Worm (Caenorhabditis elegans) whole organism, L2 larva: ENCODE measurements around the gene clec-6.
A peak's percentile ranks its signal among the peaks of the same experiment; 100 is the strongest.

Experiments used
- C34F6.9 ChIP-seq: fragments of 150-350 bp; optimal IDR thresholded peaks from 2 replicates; lab custom pipeline; 2014; ENCODE audit warnings: missing biosample characterization, missing genetic modification characterization
- F13H6.1 ChIP-seq: sonication (generic microtip); optimal IDR thresholded peaks from 2 replicates; lab custom pipeline; 2016; ENCODE audit warnings: missing genetic modification characterization, missing compliant biosample characterization
- R02D3.7 ChIP-seq: fragments of 150-350 bp; optimal IDR thresholded peaks from 2 replicates; lab custom pipeline; 2014; ENCODE audit warnings: missing biosample characterization, missing genetic modification characterization
- Y55F3AM.14 ChIP-seq: fragments of 200-800 bp; sonication (Bioruptor generic); optimal IDR thresholded peaks from 2 replicates; lab custom pipeline; 2018; ENCODE audit warnings: mild to moderate bottlenecking, missing genetic modification characterization, missing compliant biosample characterization
- ZK546.5 ChIP-seq: sonication (generic microtip); optimal IDR thresholded peaks from 2 replicates; lab custom pipeline; 2017; ENCODE audit warnings: missing biosample characterization, missing genetic modification characterization
- alr-1 ChIP-seq: fragments of 150-350 bp; optimal IDR thresholded peaks from 2 replicates; lab custom pipeline; 2014; ENCODE audit warnings: missing biosample characterization, missing genetic modification characterization
- aly-2 ChIP-seq: fragments of 150-350 bp; optimal IDR thresholded peaks from 2 replicates; lab custom pipeline; 2014; ENCODE audit warnings: missing biosample characterization, missing genetic modification characterization
- ama-1 ChIP-seq: fragments of 150-350 bp; optimal IDR thresholded peaks from 2 replicates; lab custom pipeline; 2018; ENCODE audit warnings: inconsistent platforms
- blmp-1 ChIP-seq: sonication (generic microtip); optimal IDR thresholded peaks from 2 replicates; lab custom pipeline; 2017; ENCODE audit warnings: missing genetic modification characterization, mild to moderate bottlenecking, missing compliant biosample characterization, antibody characterized with exemption, moderate library complexity; ENCODE audit not compliant: insufficient read depth
- ceh-16 ChIP-seq: fragments of 150-350 bp; optimal IDR thresholded peaks from 2 replicates; lab custom pipeline; 2014; ENCODE audit warnings: missing biosample characterization, missing genetic modification characterization
- ceh-82 ChIP-seq: fragments of 150-350 bp; optimal IDR thresholded peaks from 2 replicates; lab custom pipeline; 2014; ENCODE audit warnings: missing biosample characterization, missing genetic modification characterization
- crh-2 ChIP-seq: sonication (generic microtip); optimal IDR thresholded peaks from 2 replicates; lab custom pipeline; 2017; ENCODE audit warnings: missing biosample characterization, missing genetic modification characterization
- dmd-4 ChIP-seq: sonication (generic microtip); optimal IDR thresholded peaks from 2 replicates; lab custom pipeline; 2017; ENCODE audit warnings: missing biosample characterization, missing genetic modification characterization
- egl-27 ChIP-seq: sonication (generic microtip); optimal IDR thresholded peaks from 3 replicates; lab custom pipeline; 2017; ENCODE audit warnings: missing biosample characterization, missing genetic modification reagents, missing genetic modification characterization
- elt-1 ChIP-seq: fragments of 150-350 bp; optimal IDR thresholded peaks from 2 replicates; lab custom pipeline; 2014; ENCODE audit warnings: missing biosample characterization, missing genetic modification characterization
- elt-3 ChIP-seq: sonication (generic microtip); optimal IDR thresholded peaks from 2 replicates; lab custom pipeline; 2017; ENCODE audit warnings: missing biosample characterization, missing genetic modification characterization
- fos-1 ChIP-seq: fragments of 150-350 bp; optimal IDR thresholded peaks from 2 replicates; lab custom pipeline; 2014; ENCODE audit warnings: missing biosample characterization, missing genetic modification characterization
- gmeb-1 ChIP-seq: fragments of 150-350 bp; optimal IDR thresholded peaks from 2 replicates; lab custom pipeline; 2014; ENCODE audit warnings: missing biosample characterization, missing genetic modification characterization
- lin-11 ChIP-seq: fragments of 150-350 bp; sonication (generic microtip); optimal IDR thresholded peaks from 2 replicates; lab custom pipeline; 2014; ENCODE audit warnings: missing biosample characterization, missing genetic modification characterization, inconsistent platforms, mixed read lengths
- lin-13 ChIP-seq: fragments of 150-350 bp; optimal IDR thresholded peaks from 2 replicates; lab custom pipeline; 2014; ENCODE audit warnings: missing biosample characterization, missing genetic modification reagents, missing genetic modification characterization
- lin-39 ChIP-seq: fragments of 150-350 bp; optimal IDR thresholded peaks from 2 replicates; lab custom pipeline; 2014; ENCODE audit warnings: missing biosample characterization, missing genetic modification reagents, missing genetic modification characterization
- lsy-2 ChIP-seq, 2 experiments: fragments of 150-350 bp in 1 of 2; sonication (generic microtip) in 1 of 2; optimal IDR thresholded peaks; 2 replicates each; lab custom pipeline; 2014 to 2017; ENCODE audit warnings: missing biosample characterization in 2 of 2, missing genetic modification characterization in 2 of 2
- mab-5 ChIP-seq: fragments of 150-350 bp; optimal IDR thresholded peaks from 2 replicates; lab custom pipeline; 2014; ENCODE audit warnings: missing biosample characterization, missing genetic modification characterization
- mbf-1 ChIP-seq: sonication (generic microtip); optimal IDR thresholded peaks from 2 replicates; lab custom pipeline; 2017; ENCODE audit warnings: missing biosample characterization, missing genetic modification characterization
- mdl-1 ChIP-seq, 2 experiments: fragments of 150-350 bp in 1 of 2; sonication (generic microtip) in 1 of 2; optimal IDR thresholded peaks; 2 replicates each; lab custom pipeline; 2017; ENCODE audit warnings: missing biosample characterization in 2 of 2, missing genetic modification characterization in 2 of 2
- nhr-10 ChIP-seq: sonication (generic microtip); optimal IDR thresholded peaks from 2 replicates; lab custom pipeline; 2017; ENCODE audit warnings: missing biosample characterization, missing genetic modification characterization
- nhr-11 ChIP-seq: fragments of 150-350 bp; optimal IDR thresholded peaks from 2 replicates; lab custom pipeline; 2014; ENCODE audit warnings: missing biosample characterization, missing genetic modification characterization
- nhr-12 ChIP-seq: fragments of 150-350 bp; optimal IDR thresholded peaks from 2 replicates; lab custom pipeline; 2014; ENCODE audit warnings: missing biosample characterization, missing genetic modification characterization
- nhr-129 ChIP-seq: fragments of 150-350 bp; optimal IDR thresholded peaks from 2 replicates; lab custom pipeline; 2014; ENCODE audit warnings: missing biosample characterization, missing genetic modification characterization
- nhr-21 ChIP-seq: fragments of 150-350 bp; optimal IDR thresholded peaks from 2 replicates; lab custom pipeline; 2014; ENCODE audit warnings: missing biosample characterization, missing genetic modification characterization
- nhr-23 ChIP-seq: fragments of 150-350 bp; optimal IDR thresholded peaks from 2 replicates; lab custom pipeline; 2014; ENCODE audit warnings: missing biosample characterization, missing genetic modification reagents, missing genetic modification characterization
- nhr-237 ChIP-seq: fragments of 150-350 bp; optimal IDR thresholded peaks from 2 replicates; lab custom pipeline; 2014; ENCODE audit warnings: missing biosample characterization, missing genetic modification characterization
- nhr-25 ChIP-seq: fragments of 150-350 bp; sonication (generic microtip); optimal IDR thresholded peaks from 3 replicates; lab custom pipeline; 2014; ENCODE audit warnings: missing biosample characterization, missing genetic modification characterization
- nhr-6 ChIP-seq: fragments of 150-350 bp; optimal IDR thresholded peaks from 2 replicates; lab custom pipeline; 2014; ENCODE audit warnings: missing biosample characterization, missing genetic modification characterization
- nhr-77 ChIP-seq: fragments of 150-350 bp; optimal IDR thresholded peaks from 2 replicates; lab custom pipeline; 2014; ENCODE audit warnings: missing biosample characterization, missing genetic modification characterization
- peb-1 ChIP-seq: fragments of 150-350 bp; optimal IDR thresholded peaks from 2 replicates; lab custom pipeline; 2014; ENCODE audit warnings: missing biosample characterization, missing genetic modification characterization
- sem-4 ChIP-seq: fragments of 150-350 bp; optimal IDR thresholded peaks from 2 replicates; lab custom pipeline; 2014; ENCODE audit warnings: missing biosample characterization, missing genetic modification reagents, missing genetic modification characterization
- skn-1 ChIP-seq: sonication (generic microtip); optimal IDR thresholded peaks from 2 replicates; lab custom pipeline; 2017; ENCODE audit warnings: missing biosample characterization, missing genetic modification characterization
- sma-3 ChIP-seq: sonication (generic microtip); optimal IDR thresholded peaks from 2 replicates; lab custom pipeline; 2016; ENCODE audit warnings: missing genetic modification reagents, missing genetic modification characterization, missing compliant biosample characterization
- sma-9 ChIP-seq, 2 experiments: fragments of 150-350 bp in 1 of 2; sonication (generic microtip) in 1 of 2; optimal IDR thresholded peaks; 2 replicates each; lab custom pipeline; 2014 to 2016; ENCODE audit warnings: missing genetic modification characterization in 2 of 2, mild to moderate bottlenecking in 1 of 2, missing biosample characterization in 1 of 2, missing compliant biosample characterization in 1 of 2, missing genetic modification reagents in 1 of 2, moderate library complexity in 1 of 2
- snpc-4 ChIP-seq: fragments of 150-350 bp; optimal IDR thresholded peaks from 2 replicates; lab custom pipeline; 2014; ENCODE audit warnings: missing biosample characterization, missing genetic modification characterization
- unc-39 ChIP-seq: fragments of 150-350 bp; optimal IDR thresholded peaks from 2 replicates; lab custom pipeline; 2014; ENCODE audit warnings: missing biosample characterization, missing genetic modification characterization
- unc-55 ChIP-seq: fragments of 150-350 bp; sonication (generic microtip); optimal IDR thresholded peaks from 3 replicates; lab custom pipeline; 2014; ENCODE audit warnings: missing biosample characterization, missing genetic modification reagents, missing genetic modification characterization
- unc-62 ChIP-seq: fragments of 150-350 bp; optimal IDR thresholded peaks from 2 replicates; lab custom pipeline; 2014; ENCODE audit warnings: missing biosample characterization, missing genetic modification reagents, missing genetic modification characterization
- zag-1 ChIP-seq: fragments of 150-350 bp; optimal IDR thresholded peaks from 2 replicates; lab custom pipeline; 2014; ENCODE audit warnings: missing biosample characterization, missing genetic modification characterization
- ztf-1 ChIP-seq: fragments of 200-800 bp; sonication (Bioruptor generic); conservative IDR thresholded peaks from 2 replicates; pipeline ENCODE4 v1.3.6; 2022; ENCODE audit warnings: missing genetic modification characterization, missing compliant biosample characterization
- ztf-11 ChIP-seq: sonication (generic microtip); optimal IDR thresholded peaks from 2 replicates; lab custom pipeline; 2017; ENCODE audit warnings: missing biosample characterization, missing genetic modification characterization
- ztf-4 ChIP-seq: fragments of 150-350 bp; optimal IDR thresholded peaks from 2 replicates; lab custom pipeline; 2014; ENCODE audit warnings: missing biosample characterization, missing genetic modification characterization

Gene clec-6

ce11 chrIII:4879445-4879844 is 7.8 kb downstream of the clec-6 start, which contains the start of gene C35D10.1:
Gene C35D10.1 (plus strand): TSS chrIII:4879745.
- TF ChIP-seq sem-4 (tag; lab: Kevin White, UChicago), result no peak
- no peak for TF ChIP-seq skn-1 (tag; lab: Kevin White, UChicago)
- TF ChIP-seq ZK546.5, result no peak
- TF ChIP-seq nhr-25, result no peak
- no peak for TF ChIP-seq ztf-4 (tag; lab: Kevin White, UChicago)
- no peak for TF ChIP-seq ceh-16 (tag; lab: Kevin White, UChicago)
- no peak for TF ChIP-seq fos-1
- TF ChIP-seq dmd-4 (tag; lab: Kevin White, UChicago), result no peak
- no peak for TF ChIP-seq aly-2 (tag; lab: Kevin White, UChicago)
- no peak for TF ChIP-seq C34F6.9 (tag; lab: Kevin White, UChicago)
- no peak for TF ChIP-seq R02D3.7
- no peak for TF ChIP-seq nhr-11 (tag; lab: Kevin White, UChicago)
- TF ChIP-seq nhr-77 (tag; lab: Kevin White, UChicago), result no peak
- no peak for TF ChIP-seq zag-1 (tag; lab: Kevin White, UChicago)

- peak; percentile 13 for TF ChIP-seq sma-3
- no peak for TF ChIP-seq nhr-77 (tag; lab: Kevin White, UChicago)
- peak; percentile 15 for TF ChIP-seq mab-5 (tag; lab: Kevin White, UChicago)
- TF ChIP-seq dmd-4 (tag; lab: Kevin White, UChicago), result no peak
- no peak for TF ChIP-seq mbf-1 (tag; lab: Kevin White, UChicago)
- TF ChIP-seq ZK546.5, result no peak
- no peak for TF ChIP-seq lin-39
- no peak for TF ChIP-seq sem-4 (tag; lab: Kevin White, UChicago)
- no peak for TF ChIP-seq peb-1
- no peak for TF ChIP-seq sma-9 (GFP tag; optimal IDR thresholded peaks at IDR 0.05; lab: Kevin White, UChicago)
- no peak for TF ChIP-seq sma-9 (tag; optimal IDR thresholded peaks at IDR 0.05; lab: Kevin White, UChicago)
- TF ChIP-seq R02D3.7, result no peak
- no peak for TF ChIP-seq nhr-10
- no peak for TF ChIP-seq nhr-23
- TF ChIP-seq crh-2 (tag; lab: Kevin White, UChicago), result peak; percentile 15
- no peak for TF ChIP-seq elt-3 (tag; lab: Kevin White, UChicago)
- no peak for TF ChIP-seq alr-1 (tag; lab: Kevin White, UChicago)
- TF ChIP-seq Y55F3AM.14 (GFP tag; lab: Kevin White, UChicago), result no peak
- TF ChIP-seq nhr-11 (tag; lab: Kevin White, UChicago), result no peak
- no peak for TF ChIP-seq unc-62
- TF ChIP-seq F13H6.1 (tag; lab: Kevin White, UChicago), result peak; percentile 1
- peak; percentile 66 for TF ChIP-seq C34F6.9 (tag; lab: Kevin White, UChicago)
- no peak for TF ChIP-seq lin-11 (tag; lab: Kevin White, UChicago)
- no peak for TF ChIP-seq ztf-1 (GFP tag; lab: Robert Waterston, UW)
- TF ChIP-seq lin-13 (GFP tag; lab: Kevin White, UChicago), result no peak
- no peak for TF ChIP-seq ztf-11
- peak; percentile 68 for TF ChIP-seq fos-1
- TF ChIP-seq snpc-4, result no peak
- no peak for TF ChIP-seq mdl-1 (tag; optimal IDR thresholded peaks at IDR 0.05; lab: Kevin White, UChicago)
- TF ChIP-seq egl-27 (tag; lab: Kevin White, UChicago), result no peak
- TF ChIP-seq lsy-2 (tag; optimal IDR thresholded peaks at IDR 0.05; lab: Kevin White, UChicago), result peak in 1 of 2 experiments; percentile 70
- TF ChIP-seq zag-1 (tag; lab: Kevin White, UChicago), result no peak
- no peak for TF ChIP-seq nhr-237 (tag; lab: Kevin White, UChicago)
- no peak for TF ChIP-seq aly-2 (tag; lab: Kevin White, UChicago)
- TF ChIP-seq ceh-16 (tag; lab: Kevin White, UChicago), result no peak
- TF ChIP-seq unc-39 (tag; lab: Kevin White, UChicago), result no peak
- TF ChIP-seq ama-1 (lab: Kevin White, UChicago), result no peak
- peak; percentile 88 for TF ChIP-seq gmeb-1 (tag; lab: Kevin White, UChicago)
- TF ChIP-seq skn-1 (tag; lab: Kevin White, UChicago), result no peak
- TF ChIP-seq nhr-12, result no peak
- TF ChIP-seq nhr-21, result no peak
- TF ChIP-seq ceh-82 (tag; lab: Kevin White, UChicago), result no peak
- TF ChIP-seq ztf-4 (tag; lab: Kevin White, UChicago), result no peak
- no peak for TF ChIP-seq nhr-6 (tag; lab: Kevin White, UChicago)
- TF ChIP-seq unc-55 (GFP tag; lab: Kevin White, UChicago), result peak; percentile 71
- TF ChIP-seq nhr-129, result peak; percentile 54
- no peak for TF ChIP-seq nhr-25
- TF ChIP-seq blmp-1 (tag; lab: Kevin White, UChicago), result no peak
- TF ChIP-seq elt-1, result no peak
Measured at ce11 chrIII:4878281-4878680, 9.0 kb downstream of the clec-6 start, which contains the start of the genes tost-1 and arx-6. Gene tost-1 (minus strand): TSS chrIII:4878311. Gene arx-6 (plus strand): TSS chrIII:4878658.
